Fruit fly (Drosophila melanogaster) S2 (cell line): ENCODE measurements around the gene Argk1.

Source experiments
- CG8478 ChIP-seq: fragments of >200 bp; optimal IDR thresholded peaks from 2 replicates; lab custom pipeline; 2018
- CTCF ChIP-seq, 2 experiments: fragments of >200 bp; optimal IDR thresholded peaks; 2 replicates each; lab custom pipeline; 2018

DNA sequence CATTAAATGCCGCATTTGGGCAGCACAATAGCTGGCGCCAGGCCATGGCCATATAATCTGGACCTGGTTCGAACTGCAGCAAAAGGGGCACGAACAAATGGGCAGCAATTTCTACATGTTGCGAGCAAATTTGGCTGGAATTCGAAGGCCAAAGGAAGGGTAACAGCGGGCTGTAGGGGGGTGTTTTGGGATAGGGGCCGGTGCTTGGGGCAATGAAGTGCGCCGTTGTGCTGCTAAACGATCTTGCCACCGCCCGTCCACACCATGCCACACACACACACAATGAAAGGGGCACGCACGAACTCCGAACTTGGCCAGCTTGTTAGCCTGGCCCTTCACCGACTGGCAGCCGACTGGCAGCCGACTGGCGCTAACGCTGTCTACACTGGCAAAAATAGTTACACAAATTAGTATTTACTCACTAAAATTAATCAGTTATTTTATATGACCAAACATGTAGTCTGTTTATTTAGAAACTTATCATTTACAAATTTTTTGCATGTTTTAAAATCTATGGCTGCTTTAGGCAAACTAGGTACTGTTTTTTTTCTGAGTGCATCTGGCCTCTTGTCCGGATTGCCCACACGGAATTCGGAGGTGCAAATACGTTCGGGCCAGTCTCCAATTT lies 31.7 kb downstream of the Argk1 start:
- no peak for TF ChIP-seq CG8478
- TF ChIP-seq CTCF (optimal IDR thresholded peaks at IDR 0.05; lab: Kevin White, UChicago), result no peak
